Fruit fly (Drosophila melanogaster) whole organism, larva: ENCODE data around the gene anox.

ENCODE experiments used
- noc ChIP-seq: fragments of 200-800 bp; sonication (Bioruptor generic); optimal IDR thresholded peaks from 3 replicates; lab custom pipeline; 2019; ENCODE audit warnings: missing biosample characterization, mild to moderate bottlenecking, missing genetic modification characterization, moderate library complexity

The anox gene

DNA sequence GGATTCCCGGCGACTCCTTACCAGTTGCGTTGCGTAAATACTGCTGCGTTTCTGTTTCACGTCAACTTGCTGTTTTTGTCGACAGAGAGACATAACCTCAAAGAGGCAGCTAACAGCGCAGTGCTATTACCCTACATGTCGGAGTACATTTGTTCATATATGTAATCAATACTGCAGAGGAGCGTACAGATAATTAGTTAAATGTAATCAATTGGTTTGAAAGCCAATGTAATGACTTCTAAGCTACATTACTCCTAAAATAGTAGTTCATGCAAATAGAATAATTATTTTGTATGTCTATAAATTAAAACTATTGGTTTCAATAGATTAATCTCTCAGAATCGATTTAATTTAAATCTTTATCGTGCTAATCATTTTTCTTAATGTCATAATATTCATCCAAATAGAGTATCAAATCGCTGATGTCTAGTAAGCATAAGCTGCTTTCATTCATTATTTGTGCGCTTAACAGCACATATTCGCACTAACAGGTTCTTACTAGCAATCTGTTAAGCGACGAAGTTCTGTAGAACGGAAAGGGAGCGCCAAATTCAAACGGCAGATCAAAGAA lies at the start of gene anox, which contains the start of gene SLIRP1:
anox (minus strand) TSS at position 95 of the 571 bp plus-strand sequence.
SLIRP1 (minus strand) TSS at position 95 of the 571 bp plus-strand sequence.
- peak; percentile 90 for TF ChIP-seq noc (tag; lab: Kevin White, UChicago)

DNA sequence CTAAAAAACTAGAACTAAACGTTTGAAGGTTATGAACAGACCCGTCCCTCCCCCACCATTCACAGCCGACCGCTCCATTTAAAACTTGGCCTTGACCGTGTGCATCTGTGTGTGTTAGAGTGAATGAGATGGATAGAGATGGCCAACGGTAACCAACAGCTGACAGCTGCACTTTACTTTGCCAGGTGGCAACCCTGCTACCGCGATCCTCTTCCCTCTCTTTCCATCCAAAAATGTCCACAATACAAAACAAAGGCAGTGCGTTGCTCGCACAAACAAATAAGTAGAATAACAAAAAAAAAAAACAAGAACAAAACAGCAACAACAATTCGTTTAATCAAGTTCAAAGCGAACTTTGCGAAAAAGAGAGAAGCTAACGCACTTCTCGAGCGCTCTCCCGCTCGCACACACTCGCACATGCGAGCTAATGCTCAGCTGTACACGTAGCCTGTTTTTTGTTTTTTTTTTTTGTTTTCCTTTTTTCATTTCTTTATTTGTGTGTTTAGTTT lies 49.4 kb upstream of the anox start:
- TF ChIP-seq noc (tag; lab: Kevin White, UChicago) = no peak

DNA sequence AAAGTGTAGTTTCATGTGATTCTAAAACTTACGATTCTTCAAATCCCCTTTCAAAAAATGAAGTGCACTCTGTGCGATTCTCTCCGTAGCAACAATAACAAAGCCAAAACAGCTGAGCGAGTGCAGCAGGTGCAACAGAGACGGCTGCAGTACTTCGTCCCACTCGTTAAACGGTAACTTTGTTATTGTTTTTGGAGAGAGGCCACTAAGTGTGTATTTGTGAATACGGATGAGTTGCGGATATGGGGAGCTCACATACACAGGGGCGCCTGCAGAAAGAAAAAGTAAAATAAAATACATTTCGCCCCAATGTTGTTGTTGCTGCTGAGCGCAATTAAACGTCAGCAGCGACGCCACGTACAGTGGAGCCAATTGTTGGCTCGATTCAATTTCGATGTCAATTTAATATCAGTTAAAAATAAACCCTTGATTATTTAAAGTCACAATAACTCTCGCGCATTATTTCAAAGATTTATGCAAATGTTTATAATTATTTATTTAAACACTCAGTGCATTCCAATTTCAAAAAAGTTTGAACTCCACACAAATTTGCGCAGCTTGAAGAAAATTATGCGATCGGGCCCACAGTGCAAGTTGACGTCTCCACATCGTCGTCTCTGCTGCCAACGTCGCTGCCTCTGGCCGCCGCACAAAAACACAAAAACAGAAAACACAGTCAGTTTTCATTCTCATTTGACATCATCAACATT lies 48.4 kb upstream of the anox start:
- TF ChIP-seq noc (tag; lab: Kevin White, UChicago) = peak; percentile 99

DNA sequence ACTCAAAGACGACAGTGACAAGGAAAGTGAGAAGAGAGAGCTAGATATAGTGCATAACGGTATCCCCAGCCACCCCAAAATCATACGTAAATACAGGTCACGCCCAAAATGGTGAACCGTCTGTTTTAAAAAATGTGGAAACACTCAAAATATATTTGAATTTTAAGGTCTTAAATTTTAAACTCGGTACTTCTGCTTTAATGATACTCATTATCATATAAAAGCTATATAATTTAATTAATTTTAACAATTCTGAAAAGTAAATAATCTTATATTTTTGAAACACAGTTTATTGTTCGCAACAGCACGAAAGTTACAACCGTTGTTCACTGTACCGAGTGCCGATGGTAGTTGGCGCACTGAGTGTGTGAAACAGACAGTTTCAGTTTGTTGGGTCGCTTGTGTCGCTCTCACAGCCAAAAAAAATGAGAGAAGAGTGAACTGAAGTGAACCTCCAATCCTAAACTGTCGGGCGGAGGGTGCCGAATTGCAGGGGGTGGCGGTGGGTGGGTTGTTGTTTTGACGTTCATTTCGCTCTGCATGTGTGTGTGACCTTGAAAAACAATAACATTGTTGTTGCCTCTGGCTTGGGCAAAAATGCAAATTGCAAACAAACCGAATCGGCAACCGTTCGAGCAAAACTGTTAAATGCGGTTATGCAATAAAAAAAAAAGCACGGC lies 47.4 kb upstream of the anox start:
- TF ChIP-seq noc (tag; lab: Kevin White, UChicago) = peak; percentile 95

DNA sequence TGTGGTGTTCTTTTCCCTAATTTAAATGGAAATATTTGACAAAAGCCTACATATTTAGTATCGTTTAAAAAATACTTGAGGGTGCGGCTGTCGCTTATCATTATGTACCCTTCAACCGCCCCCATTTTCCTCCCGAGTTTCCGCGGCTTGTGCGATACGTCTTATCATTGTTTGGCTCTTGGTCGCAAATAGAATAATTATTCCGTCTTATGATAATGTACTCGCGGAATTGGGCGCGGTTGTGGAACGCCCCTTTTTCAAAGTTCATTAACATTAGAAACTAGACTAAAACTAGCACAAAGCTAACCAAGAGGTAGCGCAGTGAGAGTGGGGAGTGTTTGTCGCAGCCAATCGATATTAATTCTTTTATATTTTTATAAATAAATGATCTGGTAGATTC lies 46.3 kb upstream of the anox start:
- TF ChIP-seq noc (tag; lab: Kevin White, UChicago) = no peak

DNA sequence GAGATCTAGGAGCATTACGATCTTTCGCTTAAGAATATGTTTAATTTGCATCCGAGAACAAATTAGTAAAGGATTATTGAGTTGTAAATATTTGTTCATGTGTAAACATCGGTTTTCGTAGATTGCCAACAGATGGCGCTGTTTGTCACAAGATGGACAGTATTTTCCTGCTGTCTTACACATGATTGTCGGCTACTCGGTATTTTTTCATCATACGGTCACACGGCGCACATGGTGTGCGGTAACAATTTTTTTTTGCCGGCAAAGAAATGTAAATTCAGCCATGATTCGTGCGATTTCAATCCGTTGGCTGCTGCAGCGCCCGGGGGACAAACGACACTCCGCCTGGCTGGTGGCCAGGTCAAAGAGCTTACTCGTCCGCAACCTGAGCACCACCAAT lies 43.8 kb upstream of the anox start, which contains the start of the genes bbx and waw:
bbx (plus strand) TSS at position 151 of the 400 bp plus-strand sequence.
waw (plus strand) TSS at position 151 of the 400 bp plus-strand sequence.
- no peak for TF ChIP-seq noc (tag; lab: Kevin White, UChicago)

DNA sequence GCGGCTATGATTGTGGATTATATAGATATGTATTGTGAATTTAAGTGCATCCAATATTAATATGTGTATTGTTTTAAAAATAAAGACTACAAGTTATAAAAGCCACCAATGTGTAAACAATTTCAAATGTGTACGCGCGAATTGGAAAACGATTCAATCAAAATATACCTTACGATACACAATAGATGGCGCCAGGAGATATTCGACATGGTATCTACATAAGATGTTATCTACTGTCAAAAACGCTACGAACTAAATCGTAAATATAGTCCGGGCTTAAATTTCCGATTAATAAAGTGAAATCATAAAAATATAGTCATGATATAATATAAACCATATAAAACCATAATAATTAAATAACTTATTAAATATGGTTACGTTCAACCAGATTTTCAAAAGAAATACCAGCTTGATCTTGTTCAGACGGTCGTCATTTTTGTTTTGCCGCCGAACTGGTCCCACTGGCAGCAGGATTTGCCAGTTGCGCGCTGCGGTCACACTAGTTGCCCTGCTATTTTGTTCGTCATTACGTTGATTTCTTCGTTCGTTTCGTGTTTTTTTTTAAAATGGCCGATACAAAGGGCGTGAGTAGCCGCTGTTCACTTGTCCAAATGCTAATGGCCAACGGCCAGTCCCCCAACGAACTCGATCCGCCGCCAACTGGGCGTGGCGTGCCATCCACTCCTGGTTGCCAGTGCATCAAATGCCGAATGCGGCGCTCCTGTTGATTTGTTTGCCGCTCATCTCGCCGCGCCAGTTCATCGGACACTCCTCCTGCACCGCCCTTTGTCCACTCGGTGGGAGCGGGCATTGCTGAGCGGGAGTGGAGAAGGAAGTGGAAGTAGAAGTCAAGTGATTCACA lies 38.9 kb upstream of the anox start, which contains the start of gene Septin1:
Septin1 (plus strand) TSS at position 477 of the 862 bp plus-strand sequence.
- no peak for TF ChIP-seq noc (tag; lab: Kevin White, UChicago)

DNA sequence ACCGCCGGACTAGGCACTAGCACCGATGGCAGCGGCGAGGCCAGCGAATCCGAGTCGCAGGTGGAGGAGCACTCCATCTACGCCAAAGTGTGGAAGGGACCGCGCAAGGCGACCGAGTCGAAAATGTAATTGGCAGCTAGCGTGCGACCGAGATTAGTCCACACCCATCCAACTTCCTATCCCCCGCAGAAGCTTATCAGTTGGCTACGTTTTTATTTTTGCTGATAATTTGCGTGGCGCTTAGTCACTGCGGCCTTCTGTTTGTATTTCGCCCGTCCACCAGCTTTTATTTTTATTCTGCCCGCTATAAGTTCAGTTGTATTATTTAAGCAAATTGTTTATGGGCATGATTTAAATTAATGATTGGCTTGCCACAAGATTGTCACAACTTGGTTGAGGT lies 34.4 kb upstream of the anox start:
- peak; percentile 10 for TF ChIP-seq noc (tag; lab: Kevin White, UChicago)

DNA sequence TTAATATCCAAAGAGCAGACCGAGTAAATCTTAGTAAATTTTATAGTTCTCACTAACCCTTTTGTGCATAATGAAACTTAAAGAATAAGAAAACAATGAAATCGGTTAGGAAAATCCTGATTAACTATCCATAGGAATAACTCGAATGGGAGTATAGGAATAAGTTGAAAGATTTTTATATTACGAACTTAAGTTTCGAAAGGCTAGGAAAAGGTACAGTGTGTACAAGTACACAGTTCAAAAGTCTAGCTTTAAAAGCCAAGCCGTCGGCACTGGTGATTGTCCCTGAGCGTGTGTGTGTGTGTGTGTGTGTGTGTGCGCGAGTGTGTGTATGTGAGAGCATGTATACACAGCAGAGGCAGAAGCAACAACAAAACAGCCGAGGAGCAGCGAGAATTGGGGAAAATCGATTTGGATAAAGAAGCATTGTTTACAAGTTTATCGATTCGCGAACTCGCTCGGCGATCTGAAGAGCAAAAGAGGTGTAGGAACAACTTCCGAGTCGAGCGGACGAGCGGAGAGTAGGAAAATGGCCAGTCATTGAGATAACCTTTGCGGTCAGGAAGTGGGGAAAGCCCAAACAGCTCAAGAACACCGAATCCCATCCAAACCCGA lies 32.2 kb upstream of the anox start:
- no peak for TF ChIP-seq noc (tag; lab: Kevin White, UChicago)

DNA sequence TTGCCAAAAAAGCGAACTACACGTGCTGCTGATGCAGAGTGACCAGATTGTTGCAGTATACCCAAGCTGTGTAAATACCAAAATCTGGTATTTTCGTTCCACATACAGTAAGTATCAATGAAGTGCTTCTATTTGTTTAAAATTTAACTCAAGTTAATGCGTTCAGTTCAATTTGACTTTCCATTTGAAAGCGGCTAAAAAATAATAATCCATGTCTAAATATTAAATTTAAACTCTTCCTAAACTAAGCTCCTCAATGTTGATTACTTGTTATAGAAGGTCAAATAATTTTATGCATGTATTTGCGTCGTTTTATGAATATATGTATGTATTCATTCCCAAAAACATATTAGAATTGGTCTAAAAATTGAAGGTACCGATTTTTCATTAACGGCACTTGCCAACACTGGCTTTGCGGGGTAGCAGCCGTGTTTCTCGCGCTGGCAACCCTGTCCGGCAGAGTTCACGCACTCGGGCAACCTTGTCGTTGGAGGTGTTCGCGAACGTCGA lies 30.8 kb upstream of the anox start, which contains the start of the genes peng and sol:
peng (minus strand) TSS at position 44 of the 510 bp plus-strand sequence.
sol (plus strand) TSS at position 481 of the 510 bp plus-strand sequence.
- peak; percentile 67 for TF ChIP-seq noc (tag; lab: Kevin White, UChicago)

DNA sequence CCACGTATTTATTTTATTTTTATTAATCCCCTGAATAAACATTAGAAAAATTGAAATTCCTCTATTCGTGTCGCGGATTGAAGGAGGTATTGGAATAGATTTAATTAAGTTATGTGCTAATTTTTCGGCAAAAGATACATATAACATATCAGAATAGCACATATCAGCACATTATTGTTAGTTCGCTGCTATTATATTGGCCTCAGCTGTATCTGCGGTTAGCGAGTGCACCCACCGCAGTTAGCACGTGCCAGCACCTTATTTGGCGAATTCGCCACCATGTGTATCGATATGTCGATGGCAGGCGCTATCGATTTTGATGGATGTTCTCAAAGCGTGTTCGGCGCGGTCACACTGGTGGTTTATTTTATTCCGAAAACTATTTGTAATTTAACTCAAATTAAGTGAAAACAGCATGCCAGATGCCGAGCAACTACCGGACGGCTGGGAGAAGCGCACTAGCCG lies 26.0 kb upstream of the anox start, which contains the start of gene dod:
dod (plus strand) TSS at position 323 of the 465 bp plus-strand sequence.
- peak; percentile 29 for TF ChIP-seq noc (tag; lab: Kevin White, UChicago)

DNA sequence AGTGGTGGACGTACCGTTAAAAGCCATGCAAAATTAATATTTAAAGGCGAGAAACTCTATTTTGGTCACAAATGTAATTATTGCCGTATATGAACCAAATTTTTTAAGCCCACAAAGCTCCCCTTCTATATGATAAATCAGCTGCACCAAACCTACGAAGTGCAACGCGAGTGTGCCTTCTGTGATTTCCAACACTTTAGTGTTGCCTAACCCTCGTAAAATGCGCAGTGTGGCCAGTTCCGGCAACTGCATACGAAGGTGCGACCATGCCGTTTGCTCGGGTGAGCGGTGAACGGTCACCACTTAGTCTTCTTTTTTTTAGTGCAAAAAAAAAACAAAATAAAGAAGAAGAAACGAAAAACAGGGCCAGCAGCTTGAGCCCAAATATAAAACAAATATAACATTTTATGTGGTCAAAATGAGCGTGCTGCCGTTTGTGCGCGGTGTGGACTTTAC lies 20.4 kb upstream of the anox start, which contains the start of the genes tty and fliI:
tty (minus strand) TSS at position 201 of the 456 bp plus-strand sequence.
fliI (plus strand) TSS at position 266 of the 456 bp plus-strand sequence.
- TF ChIP-seq noc (tag; lab: Kevin White, UChicago) = peak; percentile 60

DNA sequence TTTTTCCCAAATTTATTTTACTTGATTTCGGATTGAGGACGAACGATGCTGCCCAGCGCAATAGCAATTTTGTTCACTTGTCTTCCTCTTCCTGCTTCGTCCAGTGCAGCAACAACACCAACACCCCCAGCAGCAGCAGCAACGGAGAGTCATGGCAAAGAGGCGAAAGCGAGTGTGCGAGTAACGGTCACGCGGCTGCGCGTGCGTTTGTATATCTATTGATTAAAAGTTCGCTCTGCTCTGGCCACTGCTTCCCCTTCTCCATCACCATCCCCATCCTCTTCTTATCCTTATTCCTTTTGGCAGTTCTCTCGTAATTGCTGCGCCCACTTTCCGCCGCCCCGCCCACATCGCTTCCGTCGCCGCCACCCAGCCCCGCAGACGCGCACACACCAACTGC lies 19.1 kb upstream of the anox start:
- TF ChIP-seq noc (tag; lab: Kevin White, UChicago) = no peak

DNA sequence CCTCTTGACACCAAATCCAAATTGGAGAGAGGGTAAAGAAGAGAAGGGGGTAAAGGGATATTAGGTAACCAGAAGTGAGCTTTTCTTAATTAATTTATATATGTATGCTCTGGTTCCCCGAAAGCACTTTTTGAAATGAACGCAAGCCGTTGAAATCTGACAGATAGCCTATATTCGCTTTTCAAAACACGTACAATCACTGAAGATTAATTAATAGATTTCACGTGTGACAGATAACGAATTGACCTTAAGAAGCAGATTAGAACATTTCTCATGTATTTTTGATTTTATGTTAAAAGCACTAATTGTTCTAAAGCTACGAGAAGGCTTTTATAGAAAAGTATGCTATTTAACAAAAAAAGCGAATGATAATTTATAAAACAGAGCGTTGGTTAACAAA lies 18.0 kb upstream of the anox start:
- TF ChIP-seq noc (tag; lab: Kevin White, UChicago) = peak; percentile 10
